Worm (Caenorhabditis elegans): Measurements from ENCODE around the gene ceh-20.

ceh-20 gene

ce11 chrIII:6979584-6979983 is at the start of gene ceh-20:
TSS of gene ceh-20 (plus strand) at chrIII:6979884.
- no peak for TF ChIP-seq him-1 (tag; optimal IDR thresholded peaks at IDR 0.05)
- no peak for TF ChIP-seq dao-5 (tag; optimal IDR thresholded peaks at IDR 0.05)
- TF ChIP-seq W03F9.2 (tag; optimal IDR thresholded peaks at IDR 0.05), result no peak

- TF ChIP-seq him-1 (tag; optimal IDR thresholded peaks at IDR 0.05), result no peak
- no peak for TF ChIP-seq dao-5 (tag; optimal IDR thresholded peaks at IDR 0.05)
- TF ChIP-seq W03F9.2 (tag; optimal IDR thresholded peaks at IDR 0.05), result no peak
These were observed 47.8 kb upstream of the ceh-20 start, which contains the start of gene byn-1 for ce11 chrIII:6931896-6932295. TSS of gene byn-1 (plus strand) at chrIII:6932001.

- TF ChIP-seq him-1 (tag; optimal IDR thresholded peaks at IDR 0.05), result no peak
- TF ChIP-seq dao-5 (tag; optimal IDR thresholded peaks at IDR 0.05), result no peak
- no peak for TF ChIP-seq W03F9.2 (tag; optimal IDR thresholded peaks at IDR 0.05)
These were observed 44.2 kb upstream of the ceh-20 start, which contains the start of the genes F57B9.8 and coq-2 for ce11 chrIII:6935269-6936017. TSS of gene F57B9.8 (minus strand) at chrIII:6935319. TSS of gene coq-2 (plus strand) at chrIII:6935967.

- TF ChIP-seq him-1 (tag; optimal IDR thresholded peaks at IDR 0.05), result no peak
- no peak for TF ChIP-seq W03F9.2 (tag; optimal IDR thresholded peaks at IDR 0.05)
- TF ChIP-seq dao-5 (tag; optimal IDR thresholded peaks at IDR 0.05), result no peak
These were observed 40.2 kb upstream of the ceh-20 start, which contains the start of gene F57B9.3 for ce11 chrIII:6939523-6939922. TSS of gene F57B9.3 (plus strand) at chrIII:6939823.

- TF ChIP-seq W03F9.2 (tag; optimal IDR thresholded peaks at IDR 0.05) (no peak), dao-5 (tag; optimal IDR thresholded peaks at IDR 0.05) (no peak), him-1 (tag; optimal IDR thresholded peaks at IDR 0.05) (no peak)
These were observed 34.4 kb upstream of the ceh-20 start for ce11 chrIII:6945319-6945718.

ce11 chrIII:6945747-6946146 is 33.9 kb upstream of the ceh-20 start, which contains the start of gene abu-13:
TSS of gene abu-13 (minus strand) at chrIII:6945898.
- no peak for TF ChIP-seq him-1 (tag; optimal IDR thresholded peaks at IDR 0.05)
- TF ChIP-seq W03F9.2 (tag; optimal IDR thresholded peaks at IDR 0.05), result no peak
- no peak for TF ChIP-seq dao-5 (tag; optimal IDR thresholded peaks at IDR 0.05)

- TF ChIP-seq him-1 (tag; optimal IDR thresholded peaks at IDR 0.05) (no peak), W03F9.2 (tag; optimal IDR thresholded peaks at IDR 0.05) (no peak), dao-5 (tag; optimal IDR thresholded peaks at IDR 0.05) (no peak)
These were observed 33.3 kb upstream of the ceh-20 start, which contains the start of gene let-711 for ce11 chrIII:6946382-6946781. TSS of gene let-711 (plus strand) at chrIII:6946718.

- TF ChIP-seq dao-5 (tag; optimal IDR thresholded peaks at IDR 0.05), result no peak
- TF ChIP-seq W03F9.2 (tag; optimal IDR thresholded peaks at IDR 0.05), result no peak
- TF ChIP-seq him-1 (tag; optimal IDR thresholded peaks at IDR 0.05), result no peak
These were observed 31.8 kb upstream of the ceh-20 start for ce11 chrIII:6947896-6948295.

ce11 chrIII:6951435-6951834 is 28.2 kb upstream of the ceh-20 start:
- no peak for TF ChIP-seq him-1 (tag; optimal IDR thresholded peaks at IDR 0.05)
- no peak for TF ChIP-seq dao-5 (tag; optimal IDR thresholded peaks at IDR 0.05)
- TF ChIP-seq W03F9.2 (tag; optimal IDR thresholded peaks at IDR 0.05), result no peak

ce11 chrIII:6953373-6953772 is 26.3 kb upstream of the ceh-20 start:
- TF ChIP-seq W03F9.2 (tag; optimal IDR thresholded peaks at IDR 0.05) (no peak), him-1 (tag; optimal IDR thresholded peaks at IDR 0.05) (no peak), dao-5 (tag; optimal IDR thresholded peaks at IDR 0.05) (no peak)

ce11 chrIII:6953978-6954377 is 25.7 kb upstream of the ceh-20 start:
- no peak for TF ChIP-seq dao-5 (tag; optimal IDR thresholded peaks at IDR 0.05)
- no peak for TF ChIP-seq him-1 (tag; optimal IDR thresholded peaks at IDR 0.05)
- TF ChIP-seq W03F9.2 (tag; optimal IDR thresholded peaks at IDR 0.05), result no peak

- TF ChIP-seq dao-5 (tag; optimal IDR thresholded peaks at IDR 0.05), result no peak
- no peak for TF ChIP-seq W03F9.2 (tag; optimal IDR thresholded peaks at IDR 0.05)
- no peak for TF ChIP-seq him-1 (tag; optimal IDR thresholded peaks at IDR 0.05)
These were observed 23.9 kb upstream of the ceh-20 start for ce11 chrIII:6955766-6956165.

- TF ChIP-seq dao-5 (tag; optimal IDR thresholded peaks at IDR 0.05) (no peak), W03F9.2 (tag; optimal IDR thresholded peaks at IDR 0.05) (no peak), him-1 (tag; optimal IDR thresholded peaks at IDR 0.05) (no peak)
These were observed 20.9 kb upstream of the ceh-20 start for ce11 chrIII:6958674-6959241.

- TF ChIP-seq him-1 (tag; optimal IDR thresholded peaks at IDR 0.05) (no peak), W03F9.2 (tag; optimal IDR thresholded peaks at IDR 0.05) (peak; percentile 42)
These were observed 18.5 kb upstream of the ceh-20 start for ce11 chrIII:6961167-6961566.

All from whole organism, L4/young adult.